Fruit fly (Drosophila melanogaster): ENCODE results near the gene CadN.

Gene CadN

dm6 chr2L:17615471-17615870 lies 162.7 kb downstream of the CadN start (continued):
- TF ChIP-seq CG11695 (GFP tag; IDR thresholded peaks at IDR 0.05) (no peak; the same call in 2 of the 3 replicates), CG30403 (GFP tag; optimal IDR thresholded peaks at IDR 0.05) (peak; percentile 6), CG18599 (GFP tag; optimal IDR thresholded peaks at IDR 0.05) (peak; percentile 20), CG11504 (tag; optimal IDR thresholded peaks at IDR 0.05) (peak; percentile 50), CG7839 (tag; optimal IDR thresholded peaks at IDR 0.05) (peak; percentile 36), BEAF-32 (GFP tag; optimal IDR thresholded peaks at IDR 0.05) (no peak), eyg (GFP tag; optimal IDR thresholded peaks at IDR 0.05) (no peak), NfI (GFP tag; optimal IDR thresholded peaks at IDR 0.05) (no peak)

- TF ChIP-seq Taf1 (GFP tag; IDR thresholded peaks at IDR 0.05) (no peak), CG6791 (GFP tag; IDR thresholded peaks at IDR 0.05; ENCODE audit: partially characterized antibody) (0 out of 3 replicates have a peak, but pooled peaks have one; percentile 45), CG5953 (GFP tag; IDR thresholded peaks at IDR 0.05) (no peak), pfk (GFP tag; optimal IDR thresholded peaks at IDR 0.05) (no peak), Sry-δ (GFP tag; optimal IDR thresholded peaks at IDR 0.05) (peak; percentile 62), CTCF (GFP tag; optimal IDR thresholded peaks at IDR 0.05) (peak; percentile 79), nerfin-1 (tag; optimal IDR thresholded peaks at IDR 0.05) (peak; percentile 1), amos (GFP tag; IDR thresholded peaks at IDR 0.05; ENCODE audit: partially characterized antibody) (peak; percentile 43), D19A (tag; optimal IDR thresholded peaks at IDR 0.05) (no peak), Lhr (GFP tag; optimal IDR thresholded peaks at IDR 0.05) (peak; percentile 60), Dp (GFP tag; optimal IDR thresholded peaks at IDR 0.05) (peak; percentile 63), pzg (GFP tag; optimal IDR thresholded peaks at IDR 0.05) (peak; percentile 57), CG10147 (GFP tag; optimal IDR thresholded peaks at IDR 0.05) (no peak), CG2889 (GFP tag; IDR thresholded peaks at IDR 0.05) (no peak), CG16813 (GFP tag; IDR thresholded peaks at IDR 0.05; ENCODE audit: partially characterized antibody) (peak; percentile 59), stwl (tag; optimal IDR thresholded peaks at IDR 0.05) (peak; percentile 97), slp2 (GFP tag; optimal IDR thresholded peaks at IDR 0.05) (no peak), CG9437 (GFP tag; optimal IDR thresholded peaks at IDR 0.05) (no peak), esg (GFP tag; conservative IDR thresholded peaks at IDR 0.05) (no peak), pita (GFP tag; optimal IDR thresholded peaks at IDR 0.05) (peak; percentile 70), CG15514 (GFP tag; optimal IDR thresholded peaks at IDR 0.05) (peak; percentile 98), bowl (GFP tag; IDR thresholded peaks at IDR 0.05) (no peak), BEAF-32 (GFP tag; optimal IDR thresholded peaks at IDR 0.05) (peak; percentile 49), CoRest (tag; optimal IDR thresholded peaks at IDR 0.05) (peak; percentile 1), Oli (tag; optimal IDR thresholded peaks at IDR 0.05) (no peak), CG33213 (GFP tag; optimal IDR thresholded peaks at IDR 0.05) (peak; percentile 43), MESR4 (GFP tag; optimal IDR thresholded peaks at IDR 0.05) (no peak), Bgb (GFP tag; IDR thresholded peaks at IDR 0.05; ENCODE audit: partially characterized antibody) (peak; percentile 60), CG9797 (GFP tag; optimal IDR thresholded peaks at IDR 0.05) (peak; percentile 34), CG1603 (tag; optimal IDR thresholded peaks at IDR 0.05) (peak; percentile 29), CG13894 (tag; optimal IDR thresholded peaks at IDR 0.05) (no peak), CG31224 (GFP tag; IDR thresholded peaks at IDR 0.05) (no peak), Hmr (GFP tag; optimal IDR thresholded peaks at IDR 0.05) (peak; percentile 50), HmgD (GFP tag; optimal IDR thresholded peaks at IDR 0.05) (peak; percentile 43), CG2202 (tag; optimal IDR thresholded peaks at IDR 0.05) (no peak), E2f2 (GFP tag; IDR thresholded peaks at IDR 0.05) (peak; percentile 64), twi (tag; optimal IDR thresholded peaks at IDR 0.05) (no peak), Dll (GFP tag; IDR thresholded peaks at IDR 0.05; ENCODE audit: partially characterized antibody) (peak; percentile 30; the same call in 1 of the 4 replicates), CG15601 (tag; optimal IDR thresholded peaks at IDR 0.05) (peak; percentile 7), nmo (GFP tag; optimal IDR thresholded peaks at IDR 0.05) (no peak), wek (GFP tag; optimal IDR thresholded peaks at IDR 0.05) (no peak)
Observed at dm6 chr2L:17603152-17603551, 175.0 kb downstream of the CadN start.
